Worm (Caenorhabditis elegans) whole organism, early embryonic: ENCODE data around the gene H06H21.11.

ENCODE experiments used
- B0310.2 ChIP-seq: sonication (generic microtip); optimal IDR thresholded peaks from 2 replicates; lab custom pipeline; 2016; ENCODE audit warnings: mild to moderate bottlenecking, missing genetic modification characterization, missing compliant biosample characterization
- F13C5.2 ChIP-seq: sonication (generic microtip); optimal IDR thresholded peaks from 2 replicates; lab custom pipeline; 2017; ENCODE audit warnings: mild to moderate bottlenecking, missing genetic modification characterization, inconsistent platforms, missing compliant biosample characterization
- aly-1 ChIP-seq: sonication (generic microtip); optimal IDR thresholded peaks from 2 replicates; lab custom pipeline; 2016; ENCODE audit warnings: missing genetic modification characterization, missing compliant biosample characterization
- ama-1 ChIP-seq: fragments of 150-350 bp; optimal IDR thresholded peaks from 2 replicates; lab custom pipeline; 2014
- ceh-13 ChIP-seq: fragments of 200-800 bp; sonication (Bioruptor generic); optimal IDR thresholded peaks from 2 replicates; lab custom pipeline; 2018; ENCODE audit warnings: mild to moderate bottlenecking, missing genetic modification characterization, missing compliant biosample characterization
- ceh-36 ChIP-seq: sonication (generic microtip); optimal IDR thresholded peaks from 2 replicates; lab custom pipeline; 2016; ENCODE audit warnings: missing genetic modification characterization, inconsistent platforms, missing compliant biosample characterization
- ets-7 ChIP-seq: sonication (generic microtip); optimal IDR thresholded peaks from 2 replicates; lab custom pipeline; 2016; ENCODE audit warnings: missing genotype, missing genetic modification characterization, missing compliant biosample characterization
- flt-1 ChIP-seq: fragments of 200-800 bp; sonication (Bioruptor generic); IDR thresholded peaks from 2 replicates; pipeline ENCODE4 v1.3.6; 2022; ENCODE audit warnings: missing genetic modification characterization, missing compliant biosample characterization
- hmbx-1 ChIP-seq: sonication (generic microtip); optimal IDR thresholded peaks from 2 replicates; lab custom pipeline; 2016; ENCODE audit warnings: mild to moderate bottlenecking, missing genetic modification characterization, missing compliant biosample characterization
- hmg-4 ChIP-seq: fragments of 200-800 bp; sonication (Bioruptor generic); optimal IDR thresholded peaks from 2 replicates; lab custom pipeline; 2018; ENCODE audit warnings: mild to moderate bottlenecking, missing genetic modification characterization, missing compliant biosample characterization
- hnd-1 ChIP-seq: sonication (generic microtip); optimal IDR thresholded peaks from 2 replicates; lab custom pipeline; 2016; ENCODE audit warnings: missing genetic modification characterization, missing compliant biosample characterization
- pes-1 ChIP-seq: fragments of 200-800 bp; sonication (Bioruptor generic); IDR thresholded peaks from 2 replicates; pipeline ENCODE4 v1.3.6; 2022; ENCODE audit warnings: missing genetic modification reagents, missing genetic modification characterization, missing compliant biosample characterization
- scrt-1 ChIP-seq: fragments of 200-800 bp; sonication (Bioruptor generic); IDR thresholded peaks from 2 replicates; pipeline ENCODE4 v1.3.6; 2022; ENCODE audit warnings: missing genetic modification characterization, missing compliant biosample characterization
- sea-1 ChIP-seq: fragments of 200-800 bp; sonication (Bioruptor generic); conservative IDR thresholded peaks from 2 replicates; pipeline ENCODE4 v1.3.6; 2022; ENCODE audit warnings: missing genetic modification characterization, missing compliant biosample characterization
- tbx-11 ChIP-seq: fragments of 200-800 bp; sonication (Bioruptor generic); IDR thresholded peaks from 2 replicates; pipeline ENCODE4 v1.3.6; 2022; ENCODE audit warnings: missing genetic modification characterization, missing compliant biosample characterization
- tbx-37 ChIP-seq: fragments of 200-800 bp; sonication (Bioruptor generic); conservative IDR thresholded peaks from 2 replicates; pipeline ENCODE4 v1.3.6; 2022; ENCODE audit warnings: missing genetic modification reagents, missing genetic modification characterization, missing compliant biosample characterization
- tra-4 ChIP-seq: sonication (generic microtip); optimal IDR thresholded peaks from 2 replicates; lab custom pipeline; 2017; ENCODE audit warnings: missing genetic modification characterization, missing compliant biosample characterization

The H06H21.11 gene

DNA sequence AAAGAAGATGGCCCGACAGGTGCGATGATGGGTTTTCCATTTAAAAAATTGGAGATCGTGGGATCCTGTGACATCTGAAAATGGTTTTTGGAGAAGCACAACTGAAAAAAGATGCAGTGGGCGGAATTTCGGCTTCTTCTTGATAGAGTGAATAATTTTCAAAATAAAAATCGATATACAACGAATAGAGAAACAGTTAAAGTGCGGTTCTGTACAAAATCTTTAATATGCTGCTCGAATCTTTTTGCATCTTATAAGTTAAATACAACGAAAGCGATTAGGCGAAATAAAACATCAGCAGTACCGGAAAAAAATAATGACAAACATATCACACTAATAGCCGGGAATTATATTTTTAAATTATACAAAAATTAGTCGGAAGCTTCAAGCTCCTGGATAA, at the start of gene H06H21.11:
TSS of gene H06H21.11 (minus strand) at position 101 of the 400 bp plus-strand sequence.
- TF ChIP-seq ceh-13 (GFP tag; lab: Kevin White, UChicago) (no peak), hnd-1 (tag; lab: Kevin White, UChicago) (no peak), tra-4 (tag; lab: Kevin White, UChicago) (no peak), flt-1 (GFP tag; lab: Robert Waterston, UW) (no peak), scrt-1 (GFP tag; lab: Robert Waterston, UW) (no peak), hmbx-1 (tag; lab: Kevin White, UChicago) (no peak)

DNA sequence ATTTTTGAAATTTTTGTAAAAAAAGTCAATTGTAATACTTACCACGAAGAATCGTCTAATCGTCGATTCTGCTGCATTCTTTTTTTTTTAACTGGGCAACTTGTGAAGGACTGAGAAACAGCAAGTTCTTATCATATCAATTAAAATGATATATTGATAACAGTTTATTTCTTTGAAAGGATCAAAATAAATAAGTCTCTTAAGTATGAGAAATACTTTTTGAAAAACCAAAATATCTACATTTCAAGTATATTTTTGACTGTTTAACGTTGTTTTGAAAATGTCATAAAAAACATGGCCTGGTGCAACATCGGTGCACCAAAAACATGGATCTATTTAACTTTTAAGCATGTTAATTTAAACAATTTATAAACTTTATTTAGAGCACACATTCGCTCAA, 49.1 kb upstream of the H06H21.11 start, which contains the start of gene Y17G9A.2:
TSS of gene Y17G9A.2 (minus strand) at position 101 of the 400 bp plus-strand sequence.
- no peak for TF ChIP-seq flt-1 (GFP tag; lab: Robert Waterston, UW)

DNA sequence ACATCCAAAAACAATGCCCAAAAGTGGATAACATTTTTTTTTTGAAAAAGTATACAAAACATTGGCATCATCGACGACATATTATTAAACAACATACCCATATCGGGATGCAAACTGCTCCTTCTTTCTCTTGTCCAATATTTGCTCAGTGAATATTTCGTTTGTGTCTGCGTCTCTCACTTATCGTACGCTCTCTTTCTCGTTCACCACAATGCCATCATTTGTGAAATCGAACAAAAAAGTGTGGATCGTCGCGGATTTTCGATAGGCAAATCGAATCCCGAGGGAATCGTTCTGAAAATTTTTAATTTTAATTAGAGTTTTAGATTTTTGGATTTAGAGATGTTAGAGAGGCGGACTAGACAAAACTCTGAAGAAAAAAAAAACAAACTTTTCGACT, 39.7 kb upstream of the H06H21.11 start, which contains the start of gene tat-2:
TSS of gene tat-2 (minus strand) at position 101 of the 400 bp plus-strand sequence.
- TF ChIP-seq flt-1 (GFP tag; lab: Robert Waterston, UW) (no peak), tbx-37 (GFP tag; lab: Robert Waterston, UW) (no peak), F13C5.2 (no peak), sea-1 (GFP tag; lab: Robert Waterston, UW) (no peak), ceh-13 (GFP tag; lab: Kevin White, UChicago) (no peak), hmbx-1 (tag; lab: Kevin White, UChicago) (no peak), hnd-1 (tag; lab: Kevin White, UChicago) (no peak), ets-7 (tag; lab: Kevin White, UChicago) (no peak), pes-1 (GFP tag; lab: Robert Waterston, UW) (no peak)

DNA sequence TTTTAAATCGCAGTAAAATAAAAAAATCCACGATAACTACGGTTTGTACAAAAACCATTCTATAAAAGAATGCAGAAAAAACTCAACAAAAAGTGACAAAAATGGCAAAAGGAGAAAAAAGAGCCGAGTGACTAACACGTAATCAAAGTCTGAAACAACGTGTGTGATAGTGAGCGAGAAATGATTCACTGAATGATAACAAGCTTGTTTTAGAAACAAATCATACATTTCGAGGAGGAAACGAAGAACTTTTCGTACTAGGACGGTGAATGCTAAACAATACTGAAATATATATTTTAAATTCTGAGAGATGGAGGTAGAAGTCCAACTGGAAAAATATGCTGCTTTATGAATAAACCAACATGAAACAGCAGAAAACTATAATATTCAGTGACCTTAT, 34.9 kb upstream of the H06H21.11 start:
- no peak for TF ChIP-seq aly-1
- no peak for TF ChIP-seq pes-1 (GFP tag; lab: Robert Waterston, UW)
- no peak for TF ChIP-seq hmbx-1 (tag; lab: Kevin White, UChicago)
- TF ChIP-seq F13C5.2 = no peak
- no peak for TF ChIP-seq ceh-36 (tag; lab: Kevin White, UChicago)
- TF ChIP-seq ama-1 (lab: Kevin White, UChicago) = no peak
- TF ChIP-seq hnd-1 (tag; lab: Kevin White, UChicago) = no peak
- no peak for TF ChIP-seq tra-4 (tag; lab: Kevin White, UChicago)
- no peak for TF ChIP-seq tbx-37 (GFP tag; lab: Robert Waterston, UW)
- no peak for TF ChIP-seq scrt-1 (GFP tag; lab: Robert Waterston, UW)
- TF ChIP-seq flt-1 (GFP tag; lab: Robert Waterston, UW) = no peak
- no peak for TF ChIP-seq sea-1 (GFP tag; lab: Robert Waterston, UW)
- no peak for TF ChIP-seq hmg-4 (GFP tag; lab: Kevin White, UChicago)
- TF ChIP-seq ets-7 (tag; lab: Kevin White, UChicago) = no peak
- TF ChIP-seq tbx-11 (GFP tag; lab: Robert Waterston, UW) = no peak
- no peak for TF ChIP-seq B0310.2
- TF ChIP-seq ceh-13 (GFP tag; lab: Kevin White, UChicago) = no peak

DNA sequence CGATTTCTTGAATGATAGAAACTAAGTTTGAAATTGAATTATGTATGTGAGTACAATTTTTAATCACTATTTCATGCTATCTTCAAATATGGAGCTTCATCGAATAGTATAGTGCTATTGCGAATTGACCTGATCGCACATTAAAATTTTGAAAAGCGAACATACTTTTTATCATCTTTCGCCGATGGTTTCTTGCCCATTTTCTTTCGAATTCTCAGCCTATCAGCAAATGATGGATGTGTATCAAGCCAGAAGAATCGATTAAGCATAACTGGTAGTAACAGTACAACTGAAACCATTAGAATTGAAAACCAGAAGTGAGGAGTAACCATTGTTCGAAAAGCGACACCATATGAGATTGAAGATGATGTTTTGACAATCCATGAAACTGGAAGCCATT, 22.5 kb upstream of the H06H21.11 start:
- TF ChIP-seq tra-4 (tag; lab: Kevin White, UChicago) (no peak), ceh-36 (tag; lab: Kevin White, UChicago) (no peak), scrt-1 (GFP tag; lab: Robert Waterston, UW) (no peak), F13C5.2 (no peak), tbx-37 (GFP tag; lab: Robert Waterston, UW) (no peak), ets-7 (tag; lab: Kevin White, UChicago) (no peak), hmbx-1 (tag; lab: Kevin White, UChicago) (no peak), ama-1 (lab: Kevin White, UChicago) (no peak), flt-1 (GFP tag; lab: Robert Waterston, UW) (no peak), B0310.2 (no peak), tbx-11 (GFP tag; lab: Robert Waterston, UW) (no peak), hnd-1 (tag; lab: Kevin White, UChicago) (no peak), hmg-4 (GFP tag; lab: Kevin White, UChicago) (no peak), pes-1 (GFP tag; lab: Robert Waterston, UW) (no peak), aly-1 (no peak), ceh-13 (GFP tag; lab: Kevin White, UChicago) (no peak)

DNA sequence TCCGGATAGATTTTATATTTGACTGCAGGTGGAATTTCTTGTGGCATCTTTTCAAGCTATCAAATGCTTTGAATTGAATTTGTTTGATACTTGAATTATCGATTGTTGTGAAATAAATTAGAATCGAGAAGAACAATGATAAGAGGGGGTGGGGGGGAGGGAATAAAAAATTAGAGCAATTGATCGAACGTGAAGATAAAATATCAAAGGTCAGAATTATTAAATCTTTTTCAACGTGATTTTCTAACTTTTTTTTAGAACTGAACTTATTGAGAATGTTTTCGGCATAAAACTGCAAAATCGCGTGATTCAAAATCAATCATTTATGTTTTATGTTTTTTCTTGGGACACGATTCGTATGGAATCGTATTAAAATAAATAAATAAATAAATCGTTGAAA, 20.1 kb upstream of the H06H21.11 start, which contains the start of gene mpz-4:
TSS of gene mpz-4 (minus strand) at position 101 of the 400 bp plus-strand sequence.
- TF ChIP-seq tra-4 (tag; lab: Kevin White, UChicago) = no peak
- no peak for TF ChIP-seq tbx-11 (GFP tag; lab: Robert Waterston, UW)

DNA sequence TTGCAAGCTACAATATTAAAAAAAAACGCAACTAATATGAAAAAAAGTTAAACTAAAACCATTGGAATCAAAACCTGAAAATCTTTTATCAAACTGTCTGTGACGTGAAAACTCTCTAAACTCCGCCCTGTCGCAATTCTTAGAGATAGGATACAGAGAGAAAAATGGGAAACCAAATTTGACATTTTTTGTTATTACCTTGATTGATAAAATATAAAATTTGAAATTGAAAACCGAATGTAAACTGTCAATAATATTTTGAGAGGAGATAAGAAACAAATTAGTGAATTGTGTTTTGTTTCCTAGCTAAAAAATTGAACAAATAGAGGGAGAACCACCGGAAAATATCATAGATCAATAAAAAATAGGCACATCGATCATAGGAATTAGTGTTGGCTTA, 14.7 kb upstream of the H06H21.11 start:
- TF ChIP-seq F13C5.2 (no peak), B0310.2 (no peak), hmg-4 (GFP tag; lab: Kevin White, UChicago) (no peak), tra-4 (tag; lab: Kevin White, UChicago) (no peak)

DNA sequence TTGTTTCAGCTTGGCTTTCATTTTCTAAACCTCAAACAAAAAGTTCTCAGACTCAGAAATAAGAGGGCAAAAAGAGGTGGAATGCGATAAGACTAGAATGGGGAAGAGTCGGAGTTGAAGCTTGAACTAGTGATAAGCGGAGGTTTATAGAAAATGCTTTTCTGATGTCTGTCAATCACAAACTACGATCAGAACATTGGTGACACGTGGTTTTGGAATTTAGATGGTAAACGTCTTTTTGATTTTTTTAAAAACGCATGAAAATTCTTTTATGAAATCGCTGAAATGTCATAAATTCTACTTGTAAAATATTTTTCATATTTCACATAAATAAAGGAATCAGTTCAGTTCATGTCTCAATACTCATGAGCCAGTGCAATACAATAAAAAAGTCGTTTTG, 13.9 kb upstream of the H06H21.11 start, which contains the start of gene H06H21.8:
TSS of gene H06H21.8 (minus strand) at position 78 of the 400 bp plus-strand sequence.
- TF ChIP-seq scrt-1 (GFP tag; lab: Robert Waterston, UW) = no peak
- TF ChIP-seq pes-1 (GFP tag; lab: Robert Waterston, UW) = no peak
- no peak for TF ChIP-seq flt-1 (GFP tag; lab: Robert Waterston, UW)
- TF ChIP-seq hmbx-1 (tag; lab: Kevin White, UChicago) = no peak
